Worm (Caenorhabditis elegans): ENCODE measurements around the gene scl-14.

The scl-14 gene

DNA sequence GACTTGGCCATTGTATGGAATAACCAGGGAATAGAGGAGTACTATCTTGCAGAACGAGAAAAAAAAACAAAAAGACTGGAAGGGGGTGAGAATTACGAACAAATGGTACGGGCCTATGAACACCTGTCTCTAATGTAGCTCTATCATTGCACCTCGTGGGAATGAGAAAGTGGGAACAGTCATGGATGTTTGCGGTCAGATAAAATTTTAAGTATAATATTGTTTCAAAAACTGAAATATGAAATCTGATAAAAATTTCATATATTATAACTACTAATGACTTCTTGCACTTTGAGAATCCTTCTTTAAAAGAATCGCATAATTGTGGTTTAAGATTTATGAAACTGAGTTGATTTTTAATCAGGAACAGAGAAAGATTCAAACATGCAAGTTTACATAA is 28.0 kb downstream of the scl-14 start, which contains the start of gene F58D2.5:
Gene F58D2.5, minus strand, starts transcription at position 101 of the 400 bp plus-strand sequence.
- no peak for TF ChIP-seq unc-62 (GFP tag; optimal IDR thresholded peaks at IDR 0.05)

DNA sequence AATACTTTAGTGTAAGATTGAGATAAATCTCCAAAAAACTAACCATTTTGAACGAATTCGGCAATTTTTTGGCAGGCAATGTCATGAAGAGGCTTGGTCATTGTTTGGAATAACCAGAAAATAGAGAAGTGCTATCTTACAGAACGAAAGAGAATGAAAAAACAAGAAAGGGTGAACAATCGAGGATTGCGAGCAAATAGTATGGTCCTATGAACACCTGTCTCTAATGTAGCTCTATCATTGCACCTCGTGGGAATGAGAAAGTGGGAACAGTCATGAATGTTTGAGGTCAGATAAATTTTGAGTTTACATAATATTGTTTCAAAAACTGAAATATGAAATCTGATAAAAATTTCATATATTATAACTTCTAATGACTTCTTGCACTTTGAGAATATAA is 32.0 kb downstream of the scl-14 start, which contains the start of gene C48D1.1:
Gene C48D1.1, minus strand, starts transcription at position 101 of the 400 bp plus-strand sequence.
- TF ChIP-seq unc-62 (GFP tag; optimal IDR thresholded peaks at IDR 0.05), result no peak

DNA sequence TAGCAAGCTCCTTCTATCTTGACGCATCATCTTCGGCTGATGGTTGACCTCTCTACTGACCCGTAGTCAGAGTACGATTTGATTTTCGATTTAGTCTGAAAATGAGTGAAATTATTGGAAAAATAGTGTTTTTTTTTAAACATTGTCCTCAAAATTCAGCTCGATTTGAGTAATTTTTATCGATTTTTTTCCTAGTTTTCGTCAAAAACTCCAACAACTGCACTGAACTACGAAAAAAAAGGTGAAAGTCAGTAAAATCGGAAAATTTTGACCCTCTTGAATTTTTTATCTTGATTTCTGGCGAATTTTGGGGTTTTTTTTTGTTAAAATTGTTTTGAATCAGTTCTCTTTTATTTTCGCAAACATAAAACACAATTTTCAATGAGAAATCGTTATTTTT is 38.8 kb downstream of the scl-14 start, which contains the start of gene ced-3:
Gene ced-3, minus strand, starts transcription at position 101 of the 400 bp plus-strand sequence.
- no peak for TF ChIP-seq unc-62 (GFP tag; optimal IDR thresholded peaks at IDR 0.05)

DNA sequence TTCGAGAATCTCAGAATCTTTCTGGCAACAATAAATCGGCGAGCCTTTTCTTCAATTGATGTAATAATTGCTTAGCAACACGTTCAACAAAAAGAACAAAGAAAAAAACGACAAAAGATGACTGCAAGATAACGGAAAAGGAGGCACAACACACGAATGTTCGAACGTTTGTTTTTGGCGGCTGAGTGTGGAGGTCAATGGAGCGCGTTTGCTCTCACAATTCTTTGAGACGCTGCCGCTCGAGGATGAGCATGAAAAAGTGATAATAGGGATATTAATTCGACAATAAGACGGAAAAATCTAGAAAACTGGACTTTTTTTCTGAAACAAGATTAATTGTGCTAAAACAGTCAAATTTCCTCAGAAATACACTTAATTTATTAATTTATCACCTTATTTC is 40.6 kb downstream of the scl-14 start:
- no peak for TF ChIP-seq unc-62 (GFP tag; optimal IDR thresholded peaks at IDR 0.05)

DNA sequence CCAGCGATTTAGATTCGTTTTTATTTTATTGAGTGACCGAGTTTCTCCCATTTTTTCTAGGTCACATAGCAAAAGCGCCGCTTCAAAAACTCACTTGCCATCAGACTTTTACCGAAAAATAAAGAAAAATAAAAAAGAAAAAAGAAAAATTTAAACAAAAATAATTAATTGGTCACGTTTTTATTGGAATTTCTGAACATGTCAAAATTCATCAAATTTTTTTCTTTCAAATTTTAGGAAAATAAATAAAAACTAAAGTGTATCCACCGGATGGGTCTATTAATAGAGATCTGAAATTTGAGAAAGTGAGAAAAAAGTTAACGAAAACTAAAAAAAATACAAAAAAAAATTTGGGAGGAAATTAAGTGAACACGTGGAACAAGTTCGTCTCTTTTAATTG is 44.3 kb downstream of the scl-14 start, which contains the start of gene C48D1.9:
Gene C48D1.9, minus strand, starts transcription at position 101 of the 400 bp plus-strand sequence.
- no peak for TF ChIP-seq unc-62 (GFP tag; optimal IDR thresholded peaks at IDR 0.05)

DNA sequence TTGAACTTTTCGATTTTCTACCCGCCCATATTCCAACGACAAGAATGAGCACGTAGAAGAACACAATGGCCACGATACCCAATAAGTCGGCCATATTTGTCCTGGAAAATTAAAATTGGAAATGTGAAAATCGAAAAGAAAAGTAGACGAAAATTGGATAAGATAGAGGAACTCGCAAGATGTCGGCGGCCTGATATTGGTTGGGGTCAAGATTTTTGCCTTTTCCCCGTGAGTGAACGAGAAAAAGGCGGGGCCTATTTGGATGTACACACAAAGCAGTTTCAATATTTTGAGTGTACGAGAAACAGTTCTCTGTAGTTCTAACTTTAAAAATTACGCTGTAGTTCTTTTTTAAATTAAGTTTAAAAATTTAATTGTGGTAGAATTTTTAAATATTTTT is 49.2 kb downstream of the scl-14 start, which contains the start of gene cho-1:
Gene cho-1, minus strand, starts transcription at position 101 of the 400 bp plus-strand sequence.
- TF ChIP-seq unc-62 (GFP tag; optimal IDR thresholded peaks at IDR 0.05), result no peak

Measured in whole organism, dauer.